Fruit fly (Drosophila melanogaster) whole organism, embryonic: Measurements from ENCODE around the gene spirit.
A peak's percentile ranks its signal among the peaks of the same experiment; 100 is the strongest.

Experiments
- Atf-2 ChIP-seq: fragments of 200-800 bp; sonication (Bioruptor generic); optimal IDR thresholded peaks from 2 replicates; lab custom pipeline; 2016; ENCODE audit warnings: missing biosample characterization, missing genetic modification characterization
- Atf6 ChIP-seq: fragments of 200-800 bp; sonication (Bioruptor generic); IDR thresholded peaks from 2 replicates; pipeline ENCODE4 v1.3.6; 2022; ENCODE audit warnings: missing biosample characterization, missing genetic modification characterization
- Blimp-1 ChIP-seq: fragments of 200-800 bp; sonication (Bioruptor generic); optimal IDR thresholded peaks from 3 replicates; lab custom pipeline; 2018; ENCODE audit warnings: missing biosample characterization, missing genetic modification characterization, mild to moderate bottlenecking, moderate library complexity, missing genetic modification reagents
- CG10209 ChIP-seq: fragments of 200-800 bp; sonication (Bioruptor generic); optimal IDR thresholded peaks from 3 replicates; lab custom pipeline; 2017; ENCODE audit warnings: missing biosample characterization, mild to moderate bottlenecking, missing genetic modification characterization, missing genetic modification reagents
- CG10274 ChIP-seq: fragments of 200-800 bp; sonication (Bioruptor generic); optimal IDR thresholded peaks from 3 replicates; lab custom pipeline; 2017; ENCODE audit warnings: missing biosample characterization, mild to moderate bottlenecking, missing genetic modification characterization
- CG10431 ChIP-seq: fragments of 200-800 bp; sonication (Bioruptor generic); optimal IDR thresholded peaks from 3 replicates; lab custom pipeline; 2018; ENCODE audit warnings: missing biosample characterization, mild to moderate bottlenecking, missing genetic modification characterization
- CG11456 ChIP-seq: fragments of 200-800 bp; sonication (Bioruptor generic); IDR thresholded peaks from 3 replicates; pipeline ENCODE4 v1.3.6; 2022; ENCODE audit warnings: missing biosample characterization, missing genetic modification characterization
- CG1602 ChIP-seq: fragments of 200-800 bp; sonication (Bioruptor generic); optimal IDR thresholded peaks from 3 replicates; lab custom pipeline; 2016; ENCODE audit warnings: missing biosample characterization, missing genetic modification characterization
- CG1647 ChIP-seq: fragments of 200-800 bp; sonication (Bioruptor generic); optimal IDR thresholded peaks from 3 replicates; lab custom pipeline; 2016; ENCODE audit warnings: missing biosample characterization, missing genetic modification characterization
- CG16863 ChIP-seq: fragments of 200-800 bp; sonication (Bioruptor generic); optimal IDR thresholded peaks from 3 replicates; lab custom pipeline; 2016; ENCODE audit warnings: missing biosample characterization, missing genetic modification characterization
- CG2712 ChIP-seq: fragments of 200-800 bp; optimal IDR thresholded peaks from 3 replicates; lab custom pipeline; 2019; ENCODE audit warnings: missing biosample characterization, mild to moderate bottlenecking, missing genetic modification characterization, moderate library complexity
- CG43689 ChIP-seq: fragments of 200-800 bp; sonication (Bioruptor generic); IDR thresholded peaks from 2 replicates; pipeline ENCODE4 v1.3.6; 2022; ENCODE audit warnings: missing biosample characterization, missing genetic modification characterization
- CG4404 ChIP-seq: fragments of 200-800 bp; sonication (Bioruptor generic); IDR thresholded peaks from 2 replicates; pipeline ENCODE4 v1.3.6; 2022; ENCODE audit warnings: missing biosample characterization, missing genetic modification characterization
- CG4730 ChIP-seq: fragments of 200-800 bp; sonication (Bioruptor generic); IDR thresholded peaks from 2 replicates; pipeline ENCODE4 v1.3.6; 2022; ENCODE audit warnings: missing biosample characterization, missing genetic modification characterization
- CG4820 ChIP-seq: fragments of 200-800 bp; sonication (Bioruptor generic); optimal IDR thresholded peaks from 3 replicates; lab custom pipeline; 2016; ENCODE audit warnings: missing biosample characterization, missing genetic modification characterization
- CG6683 ChIP-seq: fragments of 200-800 bp; sonication (Bioruptor generic); optimal IDR thresholded peaks from 2 replicates; lab custom pipeline; 2017; ENCODE audit warnings: missing biosample characterization, mild to moderate bottlenecking, missing genetic modification characterization, missing genetic modification reagents
- CG6791 ChIP-seq: fragments of 200-800 bp; sonication (Bioruptor generic); IDR thresholded peaks from 3 replicates; pipeline ENCODE4 v1.3.6; 2022; ENCODE audit warnings: missing biosample characterization, missing genetic modification characterization; ENCODE audit not compliant: partially characterized antibody
- CG7556 ChIP-seq: fragments of 200-800 bp; sonication (Bioruptor generic); optimal IDR thresholded peaks from 2 replicates; lab custom pipeline; 2017; ENCODE audit warnings: missing biosample characterization, mild to moderate bottlenecking, missing genetic modification characterization
- CG8478 ChIP-seq: fragments of >200 bp; optimal IDR thresholded peaks from 2 replicates; lab custom pipeline; 2018
- CG8924 ChIP-seq: fragments of 200-800 bp; optimal IDR thresholded peaks from 3 replicates; lab custom pipeline; 2019; ENCODE audit warnings: missing biosample characterization, mild to moderate bottlenecking, missing genetic modification characterization, moderate library complexity
- Dip3 ChIP-seq: fragments of 200-800 bp; sonication (Bioruptor generic); optimal IDR thresholded peaks from 3 replicates; lab custom pipeline; 2016; ENCODE audit warnings: missing biosample characterization, missing genetic modification characterization
- Fer1 ChIP-seq: fragments of 200-800 bp; sonication (Bioruptor generic); optimal IDR thresholded peaks from 2 replicates; lab custom pipeline; 2017; ENCODE audit warnings: missing biosample characterization, mild to moderate bottlenecking, missing genetic modification characterization
- Hmx ChIP-seq: fragments of 200-800 bp; sonication (Bioruptor generic); optimal IDR thresholded peaks from 2 replicates; lab custom pipeline; 2016; ENCODE audit warnings: missing biosample characterization, missing genetic modification characterization
- Hr3 ChIP-seq: fragments of 200-800 bp; sonication (Bioruptor generic); optimal IDR thresholded peaks from 3 replicates; lab custom pipeline; 2016; ENCODE audit warnings: missing biosample characterization, missing genetic modification characterization
- Hr51 ChIP-seq, 2 experiments: fragments of 200-800 bp; sonication (Bioruptor generic); optimal IDR thresholded peaks; 2 replicates in 1 of 2; 3 replicates in 1 of 2; lab custom pipeline; 2016 to 2018; ENCODE audit warnings: missing biosample characterization in 2 of 2, missing genetic modification characterization in 2 of 2, mild to moderate bottlenecking in 1 of 2, moderate library complexity in 1 of 2
- Mrtf ChIP-seq: fragments of 200-800 bp; sonication (Bioruptor generic); IDR thresholded peaks from 3 replicates; pipeline ENCODE4 v1.3.6; 2022; ENCODE audit warnings: missing biosample characterization, missing genetic modification characterization
- NC2α ChIP-seq: fragments of 200-800 bp; sonication (Bioruptor generic); optimal IDR thresholded peaks from 2 replicates; lab custom pipeline; 2016; ENCODE audit warnings: missing biosample characterization, missing genetic modification characterization
- Neu2 ChIP-seq: fragments of 200-800 bp; sonication (Bioruptor generic); optimal IDR thresholded peaks from 3 replicates; lab custom pipeline; 2016; ENCODE audit warnings: missing biosample characterization, missing genetic modification characterization, borderline replicate concordance
- NfI ChIP-seq: fragments of 200-800 bp; sonication (Bioruptor generic); optimal IDR thresholded peaks from 3 replicates; lab custom pipeline; 2018; ENCODE audit warnings: missing biosample characterization, mild to moderate bottlenecking, missing genetic modification characterization, moderate library complexity
- Oli ChIP-seq: fragments of 200-800 bp; sonication (Bioruptor generic); optimal IDR thresholded peaks from 2 replicates; lab custom pipeline; 2018; ENCODE audit warnings: missing biosample characterization, mild to moderate bottlenecking, missing genetic modification characterization, moderate library complexity
- Rx ChIP-seq: fragments of 200-800 bp; sonication (Bioruptor generic); IDR thresholded peaks from 2 replicates; pipeline ENCODE4 v1.3.6; 2022; ENCODE audit warnings: missing biosample characterization, missing genetic modification characterization
- al ChIP-seq: fragments of 200-800 bp; sonication (Bioruptor generic); IDR thresholded peaks from 2 replicates; pipeline ENCODE4 v1.3.6; 2022; ENCODE audit warnings: missing biosample characterization, missing genetic modification characterization
- chif ChIP-seq, 2 experiments: fragments of 200-800 bp; sonication (Bioruptor generic); optimal IDR thresholded peaks; 3 replicates each; lab custom pipeline; 2016; ENCODE audit warnings: missing biosample characterization in 2 of 2, missing genetic modification characterization in 2 of 2
- chm ChIP-seq: fragments of 200-800 bp; sonication (Bioruptor generic); IDR thresholded peaks from 2 replicates; pipeline ENCODE4 v1.3.6; 2022; ENCODE audit warnings: missing biosample characterization, missing genetic modification characterization
- chn ChIP-seq: fragments of 200-800 bp; sonication (Bioruptor generic); optimal IDR thresholded peaks from 2 replicates; lab custom pipeline; 2016; ENCODE audit warnings: missing biosample characterization, missing genetic modification characterization
- dati ChIP-seq: fragments of 200-800 bp; sonication (Bioruptor generic); IDR thresholded peaks from 2 replicates; pipeline ENCODE4 v1.3.6; 2022; ENCODE audit warnings: missing biosample characterization, missing genetic modification characterization
- dmrt11E ChIP-seq: fragments of 200-800 bp; sonication (Bioruptor generic); optimal IDR thresholded peaks from 3 replicates; lab custom pipeline; 2018; ENCODE audit warnings: missing biosample characterization, mild to moderate bottlenecking, missing genetic modification characterization, moderate library complexity
- dpn ChIP-seq, 2 experiments: fragments of 200-800 bp; sonication (Bioruptor generic); optimal IDR thresholded peaks; 3 replicates each; lab custom pipeline; 2016; ENCODE audit warnings: missing biosample characterization in 2 of 2, missing genetic modification characterization in 2 of 2
- en ChIP-seq: fragments of 200-800 bp; sonication (Bioruptor generic); optimal IDR thresholded peaks from 2 replicates; lab custom pipeline; 2016; ENCODE audit warnings: missing biosample characterization, missing genetic modification characterization
- fd96Cb ChIP-seq: fragments of 200-800 bp; sonication (Bioruptor generic); optimal IDR thresholded peaks from 2 replicates; lab custom pipeline; 2018; ENCODE audit warnings: missing biosample characterization, mild to moderate bottlenecking, missing genetic modification characterization, moderate library complexity
- gsb ChIP-seq: fragments of 200-800 bp; sonication (Bioruptor generic); IDR thresholded peaks from 2 replicates; pipeline ENCODE4 v1.3.6; 2022; ENCODE audit warnings: missing biosample characterization, missing genetic modification characterization
- hbn ChIP-seq: fragments of 200-800 bp; sonication (Bioruptor generic); IDR thresholded peaks from 2 replicates; pipeline ENCODE4 v1.3.6; 2022; ENCODE audit warnings: missing biosample characterization, missing genetic modification characterization; ENCODE audit not compliant: partially characterized antibody
- lola ChIP-seq, 3 experiments: fragments of >200 bp in 2 of 3; fragments of 200-800 bp in 1 of 3; sonication (Bioruptor generic) in 1 of 3; optimal IDR thresholded peaks; 2 replicates each; lab custom pipeline; 2017 to 2019; ENCODE audit warnings: missing biosample characterization in 3 of 3, missing genetic modification characterization in 3 of 3, mild to moderate bottlenecking in 1 of 3, moderate library complexity in 1 of 3
- oc ChIP-seq: fragments of 200-800 bp; sonication (Bioruptor generic); optimal IDR thresholded peaks from 2 replicates; lab custom pipeline; 2018; ENCODE audit warnings: missing biosample characterization, mild to moderate bottlenecking, missing genetic modification characterization, moderate library complexity
- repo ChIP-seq: fragments of 200-800 bp; sonication (Bioruptor generic); optimal IDR thresholded peaks from 2 replicates; lab custom pipeline; 2016; ENCODE audit warnings: missing biosample characterization, missing genetic modification characterization
- row ChIP-seq: fragments of 200-800 bp; sonication (Bioruptor generic); IDR thresholded peaks from 3 replicates; pipeline ENCODE4 v1.3.6; 2022; ENCODE audit warnings: missing biosample characterization, missing genetic modification characterization
- salm ChIP-seq: fragments of 200-800 bp; sonication (Bioruptor generic); optimal IDR thresholded peaks from 2 replicates; lab custom pipeline; 2018; ENCODE audit warnings: missing biosample characterization, mild to moderate bottlenecking, missing genetic modification characterization
- seq ChIP-seq: fragments of 200-800 bp; sonication (Bioruptor generic); IDR thresholded peaks from 2 replicates; pipeline ENCODE4 v1.3.6; 2022; ENCODE audit warnings: missing biosample characterization, missing genetic modification characterization
- sisA ChIP-seq: fragments of 200-800 bp; sonication (Bioruptor generic); IDR thresholded peaks from 2 replicates; pipeline ENCODE4 v1.3.6; 2022; ENCODE audit warnings: missing biosample characterization, missing genetic modification characterization
- toy ChIP-seq: fragments of 200-800 bp; sonication (Bioruptor generic); IDR thresholded peaks from 2 replicates; pipeline ENCODE4 v1.3.6; 2022; ENCODE audit warnings: missing biosample characterization, missing genetic modification characterization
- wdn ChIP-seq: fragments of 200-800 bp; sonication (Bioruptor generic); IDR thresholded peaks from 2 replicates; pipeline ENCODE4 v1.3.6; 2022; ENCODE audit warnings: missing biosample characterization, missing genetic modification characterization

spirit gene

DNA sequence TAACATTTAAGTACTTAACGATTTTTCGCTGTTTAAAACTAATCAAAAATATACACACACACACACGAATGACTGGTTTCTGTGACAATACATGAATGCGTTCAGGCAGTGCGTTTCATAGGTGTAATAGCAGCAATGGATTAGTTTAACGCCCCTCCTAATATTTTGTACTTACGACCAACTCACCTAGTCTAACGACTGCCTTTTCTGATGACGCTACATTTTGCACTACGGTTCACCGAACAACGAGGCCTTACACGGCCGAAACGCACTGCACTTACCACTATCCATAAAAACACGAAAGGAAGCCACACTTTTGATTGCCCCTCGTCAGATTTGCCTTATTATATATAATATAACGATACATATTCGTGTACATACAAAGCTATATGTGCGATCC lies 27.8 kb upstream of the spirit start (continued):
- TF ChIP-seq Neu2 (GFP tag; lab: Kevin White, UChicago) (no peak), dpn (GFP tag; optimal IDR thresholded peaks at IDR 0.05; lab: Kevin White, UChicago) (peak in 1 of 2 experiments; percentile 47), Atf6 (GFP tag; lab: Robert Waterston, UW) (no peak), NfI (GFP tag; lab: Kevin White, UChicago) (no peak), CG2712 (tag; lab: Kevin White, UChicago) (peak; percentile 44), lola (GFP tag; optimal IDR thresholded peaks at IDR 0.05; lab: Kevin White, UChicago) (peak in 1 of 3 experiments; percentile 23), CG10431 (GFP tag; lab: Kevin White, UChicago) (no peak), row (GFP tag; lab: Robert Waterston, UW) (peak; percentile 51; the same call in 2 of the 3 replicates), Mrtf (GFP tag; lab: Robert Waterston, UW) (peak; percentile 30; the same call in 1 of the 3 replicates), en (no peak), Dip3 (no peak), fd96Cb (tag; lab: Kevin White, UChicago) (peak; percentile 48), CG43689 (GFP tag; lab: Robert Waterston, UW) (0 out of 2 replicates have a peak, but pooled peaks have one; percentile 12), dati (no peak), CG11456 (GFP tag; lab: Robert Waterston, UW) (peak; percentile 65; the same call in 2 of the 3 replicates), CG6791 (no peak), CG1647 (GFP tag; lab: Kevin White, UChicago) (no peak), Blimp-1 (GFP tag; lab: Kevin White, UChicago) (no peak), Oli (peak; percentile 47), dmrt11E (tag; lab: Kevin White, UChicago) (peak; percentile 35), CG8924 (tag; lab: Kevin White, UChicago) (peak; percentile 24), CG4820 (GFP tag; lab: Kevin White, UChicago) (peak; percentile 8), Fer1 (GFP tag; lab: Kevin White, UChicago) (no peak), hbn (GFP tag; lab: Robert Waterston, UW) (no peak), salm (tag; lab: Kevin White, UChicago) (no peak), CG8478 (lab: Kevin White, UChicago) (no peak), CG4730 (GFP tag; lab: Robert Waterston, UW) (0 out of 2 replicates have a peak, but pooled peaks have one; percentile 11), repo (GFP tag; lab: Kevin White, UChicago) (no peak), gsb (GFP tag; lab: Robert Waterston, UW) (no peak), Hmx (GFP tag; lab: Kevin White, UChicago) (no peak), Hr3 (GFP tag; lab: Kevin White, UChicago) (no peak), chif (GFP tag; optimal IDR thresholded peaks at IDR 0.05; lab: Kevin White, UChicago) (peak; percentile 26 to 51), oc (tag; lab: Kevin White, UChicago) (peak; percentile 57), chn (GFP tag; lab: Kevin White, UChicago) (peak; percentile 20), seq (peak; percentile 27; the same call in 1 of the 2 replicates), CG4404 (GFP tag; lab: Robert Waterston, UW) (peak; percentile 63), CG16863 (GFP tag; lab: Kevin White, UChicago) (peak; percentile 17), CG10274 (GFP tag; lab: Kevin White, UChicago) (no peak), CG6683 (GFP tag; lab: Kevin White, UChicago) (no peak), NC2α (GFP tag; lab: Kevin White, UChicago) (no peak), CG7556 (GFP tag; lab: Kevin White, UChicago) (no peak), CG1602 (peak; percentile 30), Hr51 (GFP tag; optimal IDR thresholded peaks at IDR 0.05; lab: Kevin White, UChicago) (no peak), Atf-2 (GFP tag; lab: Kevin White, UChicago) (peak; percentile 6), toy (GFP tag; lab: Robert Waterston, UW) (no peak), wdn (GFP tag; lab: Robert Waterston, UW) (0 out of 2 replicates have a peak, but pooled peaks have one; percentile 11), al (no peak), sisA (GFP tag; lab: Robert Waterston, UW) (peak; percentile 39; the same call in 1 of the 2 replicates), CG10209 (GFP tag; lab: Kevin White, UChicago) (peak; percentile 28), chm (GFP tag; lab: Robert Waterston, UW) (0 out of 2 replicates have a peak, but pooled peaks have one; percentile 53), Rx (GFP tag; lab: Robert Waterston, UW) (peak; percentile 36; the same call in 1 of the 2 replicates)
